Fruit fly (Drosophila melanogaster): Measurements from ENCODE around the gene CG2656.

The CG2656 gene

DNA sequence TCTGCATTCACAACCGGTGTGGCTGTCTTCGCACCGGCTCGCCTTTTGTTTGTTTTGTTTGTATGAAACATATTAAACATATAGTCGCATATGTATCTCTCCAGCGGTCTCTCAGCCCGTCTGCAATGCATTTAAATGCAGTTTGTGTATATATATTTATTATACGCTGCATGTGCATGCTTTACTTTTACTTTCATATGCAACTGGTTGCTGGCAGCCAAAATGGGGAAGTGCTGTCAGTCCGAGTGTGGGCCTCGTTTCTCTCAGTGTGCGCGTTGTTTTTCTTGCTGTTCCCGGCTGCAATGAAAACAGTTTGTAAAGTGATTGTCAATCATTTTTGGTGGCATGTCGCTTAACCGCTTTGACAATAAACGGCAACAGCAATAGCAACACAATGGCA lies 15.1 kb downstream of the CG2656 start:
- no peak for TF ChIP-seq pad (GFP tag; optimal IDR thresholded peaks at IDR 0.05)
- TF ChIP-seq cic (GFP tag; optimal IDR thresholded peaks at IDR 0.05) = no peak
- TF ChIP-seq CG11617 (GFP tag; optimal IDR thresholded peaks at IDR 0.05) = no peak
- no peak for TF ChIP-seq CG1620 (GFP tag; optimal IDR thresholded peaks at IDR 0.05)
- TF ChIP-seq CG5204 (GFP tag; optimal IDR thresholded peaks at IDR 0.05) = no peak
- TF ChIP-seq CG33017 (tag; optimal IDR thresholded peaks at IDR 0.05) = no peak
- no peak for TF ChIP-seq CG12768 (GFP tag; optimal IDR thresholded peaks at IDR 0.05)
- TF ChIP-seq Clk (GFP tag; optimal IDR thresholded peaks at IDR 0.05) = no peak
- TF ChIP-seq Mnt (GFP tag; optimal IDR thresholded peaks at IDR 0.05) = no peak
- no peak for TF ChIP-seq CG7045 (GFP tag; optimal IDR thresholded peaks at IDR 0.05)
- TF ChIP-seq cnc (optimal IDR thresholded peaks at IDR 0.05) = no peak
- TF ChIP-seq kay (GFP tag; ENCODE audit: borderline replicate concordance) = no peak
- TF ChIP-seq Hr96 (GFP tag; optimal IDR thresholded peaks at IDR 0.05) = no peak
- no peak for TF ChIP-seq bab1 (GFP tag; optimal IDR thresholded peaks at IDR 0.05)
- no peak for TF ChIP-seq tj (GFP tag; optimal IDR thresholded peaks at IDR 0.05)
- TF ChIP-seq ovo (GFP tag; optimal IDR thresholded peaks at IDR 0.05) = no peak
- TF ChIP-seq toe (GFP tag; optimal IDR thresholded peaks at IDR 0.05) = no peak
- TF ChIP-seq CG14711 (tag; optimal IDR thresholded peaks at IDR 0.05) = no peak
- no peak for TF ChIP-seq Crg-1 (GFP tag; optimal IDR thresholded peaks at IDR 0.05)

- TF ChIP-seq ovo (GFP tag; optimal IDR thresholded peaks at IDR 0.05) (no peak), cic (GFP tag; optimal IDR thresholded peaks at IDR 0.05) (no peak), toe (GFP tag; optimal IDR thresholded peaks at IDR 0.05) (no peak), CG33017 (tag; optimal IDR thresholded peaks at IDR 0.05) (no peak), kay (GFP tag; ENCODE audit: borderline replicate concordance) (no peak), Mnt (GFP tag; optimal IDR thresholded peaks at IDR 0.05) (no peak), pad (GFP tag; optimal IDR thresholded peaks at IDR 0.05) (no peak), Crg-1 (GFP tag; optimal IDR thresholded peaks at IDR 0.05) (no peak), CG5204 (GFP tag; optimal IDR thresholded peaks at IDR 0.05) (no peak), CG12768 (GFP tag; optimal IDR thresholded peaks at IDR 0.05) (no peak), CG7045 (GFP tag; optimal IDR thresholded peaks at IDR 0.05) (no peak)
Measured at dm6 chr3R:7162356-7163289, 18.1 kb downstream of the CG2656 start, which contains the start of gene sas. Gene sas (plus strand): TSS chr3R:7162808.

- no peak for TF ChIP-seq Clk (GFP tag; optimal IDR thresholded peaks at IDR 0.05)
- TF ChIP-seq tj (GFP tag; optimal IDR thresholded peaks at IDR 0.05) = no peak
- no peak for TF ChIP-seq CG7101 (tag; optimal IDR thresholded peaks at IDR 0.05)
- TF ChIP-seq toe (GFP tag; optimal IDR thresholded peaks at IDR 0.05) = no peak
- no peak for TF ChIP-seq CG1620 (GFP tag; optimal IDR thresholded peaks at IDR 0.05)
- no peak for TF ChIP-seq Mnt (GFP tag; optimal IDR thresholded peaks at IDR 0.05)
- no peak for TF ChIP-seq pad (GFP tag; optimal IDR thresholded peaks at IDR 0.05)
- TF ChIP-seq cnc (optimal IDR thresholded peaks at IDR 0.05) = no peak
- TF ChIP-seq Hr96 (GFP tag; optimal IDR thresholded peaks at IDR 0.05) = no peak
- TF ChIP-seq CG14711 (tag; optimal IDR thresholded peaks at IDR 0.05) = no peak
- no peak for TF ChIP-seq bab1 (GFP tag; optimal IDR thresholded peaks at IDR 0.05)
- no peak for TF ChIP-seq kay (GFP tag; ENCODE audit: borderline replicate concordance)
- TF ChIP-seq CG5204 (GFP tag; optimal IDR thresholded peaks at IDR 0.05) = no peak
- TF ChIP-seq Crg-1 (GFP tag; optimal IDR thresholded peaks at IDR 0.05) = no peak
- TF ChIP-seq ovo (GFP tag; optimal IDR thresholded peaks at IDR 0.05) = no peak
- TF ChIP-seq cic (GFP tag; optimal IDR thresholded peaks at IDR 0.05) = no peak
- TF ChIP-seq CG33017 (tag; optimal IDR thresholded peaks at IDR 0.05) = no peak
- TF ChIP-seq CG7045 (GFP tag; optimal IDR thresholded peaks at IDR 0.05) = no peak
- no peak for TF ChIP-seq CG12768 (GFP tag; optimal IDR thresholded peaks at IDR 0.05)
Measured at dm6 chr3R:7169927-7170326, 25.4 kb downstream of the CG2656 start.

DNA sequence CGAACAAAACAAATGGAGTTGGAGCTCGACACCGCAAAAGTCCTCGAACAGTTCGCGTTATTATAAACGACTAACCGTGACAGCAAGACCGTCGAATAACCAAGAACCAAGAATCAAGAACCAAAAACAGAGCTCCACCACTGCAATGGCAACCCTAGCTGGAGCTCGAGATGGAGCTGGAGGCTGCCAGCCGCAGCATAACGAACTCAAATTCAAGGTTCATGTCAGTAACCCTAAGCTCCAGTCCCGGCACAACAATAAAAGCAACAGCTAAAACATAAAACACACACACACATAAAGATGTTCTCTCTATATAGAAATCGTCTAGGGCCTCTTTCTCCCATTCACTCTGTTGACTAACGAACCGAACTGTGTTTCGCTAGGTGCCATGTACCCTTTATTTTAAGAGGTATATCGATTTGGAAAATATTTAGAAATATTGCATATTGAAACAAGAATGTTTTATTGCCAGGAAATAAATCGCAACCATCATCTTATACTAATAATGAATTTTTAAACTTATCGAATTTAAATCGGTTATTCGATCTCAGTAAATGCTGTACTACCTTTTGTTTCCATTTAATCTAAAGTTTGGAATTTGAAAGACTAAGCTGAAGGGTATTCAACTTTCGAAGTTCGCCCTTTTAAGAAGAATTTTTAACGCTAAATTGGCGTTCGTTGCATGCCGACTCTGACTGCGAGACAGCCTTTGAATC lies 27.0 kb downstream of the CG2656 start:
- TF ChIP-seq cnc (optimal IDR thresholded peaks at IDR 0.05) (no peak), bab1 (GFP tag; optimal IDR thresholded peaks at IDR 0.05) (no peak), pad (GFP tag; optimal IDR thresholded peaks at IDR 0.05) (no peak), CG7045 (GFP tag; optimal IDR thresholded peaks at IDR 0.05) (no peak), kay (GFP tag; ENCODE audit: borderline replicate concordance) (no peak), CG1620 (GFP tag; optimal IDR thresholded peaks at IDR 0.05) (no peak), tj (GFP tag; optimal IDR thresholded peaks at IDR 0.05) (no peak), Mnt (GFP tag; optimal IDR thresholded peaks at IDR 0.05) (no peak), Hr96 (GFP tag; optimal IDR thresholded peaks at IDR 0.05) (no peak), CG12768 (GFP tag; optimal IDR thresholded peaks at IDR 0.05) (no peak), CG5204 (GFP tag; optimal IDR thresholded peaks at IDR 0.05) (no peak)

dm6 chr3R:7172978-7173377 lies 28.5 kb downstream of the CG2656 start:
- TF ChIP-seq kay (GFP tag; ENCODE audit: borderline replicate concordance) (no peak), CG33017 (tag; optimal IDR thresholded peaks at IDR 0.05) (no peak), CG11617 (GFP tag; optimal IDR thresholded peaks at IDR 0.05) (no peak), toe (GFP tag; optimal IDR thresholded peaks at IDR 0.05) (no peak), CG5204 (GFP tag; optimal IDR thresholded peaks at IDR 0.05) (no peak), CG1620 (GFP tag; optimal IDR thresholded peaks at IDR 0.05) (no peak), CG14711 (tag; optimal IDR thresholded peaks at IDR 0.05) (no peak), Crg-1 (GFP tag; optimal IDR thresholded peaks at IDR 0.05) (no peak), pad (GFP tag; optimal IDR thresholded peaks at IDR 0.05) (no peak), Hr96 (GFP tag; optimal IDR thresholded peaks at IDR 0.05) (no peak), Clk (GFP tag; optimal IDR thresholded peaks at IDR 0.05) (no peak), ovo (GFP tag; optimal IDR thresholded peaks at IDR 0.05) (no peak), bab1 (GFP tag; optimal IDR thresholded peaks at IDR 0.05) (no peak), Mnt (GFP tag; optimal IDR thresholded peaks at IDR 0.05) (no peak), CG7101 (tag; optimal IDR thresholded peaks at IDR 0.05) (no peak), CG12768 (GFP tag; optimal IDR thresholded peaks at IDR 0.05) (no peak)

All from whole organism, adult.